Fruit fly (Drosophila melanogaster): ENCODE measurements around the gene CG6999.

CG6999 gene

DNA sequence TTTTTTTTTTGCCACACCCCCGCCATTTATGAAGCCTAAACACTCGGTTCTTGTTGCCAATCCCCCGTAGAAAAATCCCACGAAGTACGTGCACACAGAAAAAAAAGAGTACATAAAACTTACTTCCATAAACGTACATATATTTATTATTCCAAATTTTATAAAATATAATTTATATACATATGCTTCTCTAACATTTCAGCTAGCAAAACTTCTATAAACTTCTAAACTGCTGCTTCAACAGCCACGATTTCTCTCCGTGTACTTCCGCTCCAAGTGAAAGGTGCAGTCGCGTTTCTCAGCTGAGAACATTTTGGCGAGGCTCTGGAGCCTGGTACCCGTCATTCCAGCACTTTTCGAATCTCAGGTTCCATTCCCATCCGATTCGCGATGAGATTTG lies 25.5 kb upstream of the CG6999 start (continued):
- no peak for TF ChIP-seq CG9437 (GFP tag; optimal IDR thresholded peaks at IDR 0.05)
- TF ChIP-seq CG13424 (tag; optimal IDR thresholded peaks at IDR 0.05) = peak; percentile 21
- 0 out of 2 replicates have a peak, but pooled peaks have one; percentile 12 for TF ChIP-seq Ada2b (GFP tag; IDR thresholded peaks at IDR 0.05)
- TF ChIP-seq CG9727 (GFP tag; optimal IDR thresholded peaks at IDR 0.05) = no peak
- peak; percentile 53 for TF ChIP-seq lmd (GFP tag; IDR thresholded peaks at IDR 0.05)
- TF ChIP-seq CG1832 (GFP tag; optimal IDR thresholded peaks at IDR 0.05) = no peak
- TF ChIP-seq Hmr (GFP tag; optimal IDR thresholded peaks at IDR 0.05) = peak; percentile 3
- TF ChIP-seq CG15011 (GFP tag; optimal IDR thresholded peaks at IDR 0.05) = no peak
- TF ChIP-seq gsb (GFP tag; IDR thresholded peaks at IDR 0.05) = 0 out of 2 replicates have a peak, but pooled peaks have one; percentile 5
- TF ChIP-seq ken (GFP tag; IDR thresholded peaks at IDR 0.05) = 0 out of 3 replicates have a peak, but pooled peaks have one; percentile 33
- peak; percentile 7 for TF ChIP-seq CG12391 (tag; optimal IDR thresholded peaks at IDR 0.05)
- peak; percentile 63 for TF ChIP-seq Rfx (GFP tag; IDR thresholded peaks at IDR 0.05)
- no peak for TF ChIP-seq Meics (GFP tag; optimal IDR thresholded peaks at IDR 0.05)
- peak; percentile 60 for TF ChIP-seq Ptx1 (GFP tag; IDR thresholded peaks at IDR 0.05)
- no peak for TF ChIP-seq Dad (GFP tag; optimal IDR thresholded peaks at IDR 0.05)
- peak; percentile 38; the same call in 1 of the 3 replicates for TF ChIP-seq CG11695 (GFP tag; IDR thresholded peaks at IDR 0.05)
- TF ChIP-seq Bteb2 (GFP tag; optimal IDR thresholded peaks at IDR 0.05) = no peak
- TF ChIP-seq cg (GFP tag; optimal IDR thresholded peaks at IDR 0.05) = no peak
- 0 out of 3 replicates have a peak, but pooled peaks have one; percentile 11 for TF ChIP-seq CG14050 (GFP tag; IDR thresholded peaks at IDR 0.05)
- no peak for TF ChIP-seq CG8944 (GFP tag; optimal IDR thresholded peaks at IDR 0.05)
- peak; percentile 65 for TF ChIP-seq slbo (GFP tag; IDR thresholded peaks at IDR 0.05)
- no peak for TF ChIP-seq cad (GFP tag; optimal IDR thresholded peaks at IDR 0.05)
- no peak for TF ChIP-seq chm (GFP tag; IDR thresholded peaks at IDR 0.05)
- TF ChIP-seq Antp (GFP tag; optimal IDR thresholded peaks at IDR 0.05) = no peak
- peak; percentile 14 for TF ChIP-seq Ssrp (tag; optimal IDR thresholded peaks at IDR 0.05)
- TF ChIP-seq br (optimal IDR thresholded peaks at IDR 0.05) = no peak
- TF ChIP-seq salm (tag; optimal IDR thresholded peaks at IDR 0.05) = no peak
- peak; percentile 37; the same call in 1 of the 3 replicates for TF ChIP-seq B-H1 (GFP tag; IDR thresholded peaks at IDR 0.05)
- no peak for TF ChIP-seq so (GFP tag; IDR thresholded peaks at IDR 0.05)
- 0 out of 2 replicates have a peak, but pooled peaks have one; percentile 12 for TF ChIP-seq stc (GFP tag; IDR thresholded peaks at IDR 0.05)
- peak; percentile 33 for TF ChIP-seq unpg (GFP tag; optimal IDR thresholded peaks at IDR 0.05)
- peak; percentile 49; the same call in 1 of the 2 replicates for TF ChIP-seq CG32532 (GFP tag; IDR thresholded peaks at IDR 0.05)
- 0 out of 3 replicates have a peak, but pooled peaks have one; percentile 18 for TF ChIP-seq zfh1 (GFP tag; IDR thresholded peaks at IDR 0.05)
- TF ChIP-seq YL-1 (GFP tag; optimal IDR thresholded peaks at IDR 0.05) = no peak
- no peak for TF ChIP-seq CG11398 (GFP tag; optimal IDR thresholded peaks at IDR 0.05)
- no peak for TF ChIP-seq trem (tag; optimal IDR thresholded peaks at IDR 0.05)
- TF ChIP-seq CG10321 (GFP tag; IDR thresholded peaks at IDR 0.05) = 0 out of 2 replicates have a peak, but pooled peaks have one; percentile 33
- no peak for TF ChIP-seq CG4282 (GFP tag; optimal IDR thresholded peaks at IDR 0.05)
- TF ChIP-seq CG15269 (tag; optimal IDR thresholded peaks at IDR 0.05) = peak; percentile 21
- TF ChIP-seq lbe (GFP tag; optimal IDR thresholded peaks at IDR 0.05) = peak; percentile 58
- 0 out of 2 replicates have a peak, but pooled peaks have one; percentile 11 for TF ChIP-seq CG4730 (GFP tag; IDR thresholded peaks at IDR 0.05)
- TF ChIP-seq Med (GFP tag) = peak; percentile 66
- TF ChIP-seq sqz (GFP tag; optimal IDR thresholded peaks at IDR 0.05) = no peak
- peak; percentile 8 for TF ChIP-seq CG9817 (tag; optimal IDR thresholded peaks at IDR 0.05)
- TF ChIP-seq ranshi (GFP tag; IDR thresholded peaks at IDR 0.05) = no peak
- TF ChIP-seq klu (GFP tag; IDR thresholded peaks at IDR 0.05) = 0 out of 2 replicates have a peak, but pooled peaks have one; percentile 11
- TF ChIP-seq NFAT (GFP tag; IDR thresholded peaks at IDR 0.05) = peak; percentile 34; the same call in 1 of the 2 replicates
- TF ChIP-seq CG12769 (tag; optimal IDR thresholded peaks at IDR 0.05) = peak; percentile 7
- peak; percentile 26 for TF ChIP-seq corto (GFP tag; optimal IDR thresholded peaks at IDR 0.05)
- peak; percentile 31 for TF ChIP-seq nmo (GFP tag; optimal IDR thresholded peaks at IDR 0.05)
- TF ChIP-seq sisA (GFP tag; IDR thresholded peaks at IDR 0.05) = peak; percentile 11; the same call in 1 of the 2 replicates
- TF ChIP-seq al (GFP tag; IDR thresholded peaks at IDR 0.05) = peak; percentile 45; the same call in 1 of the 2 replicates

Data from whole organism, embryonic.